Worm (Caenorhabditis elegans) whole organism, L4 larva: Measurements from ENCODE around the gene hlh-6.
A peak's percentile ranks its signal among the peaks of the same experiment; 100 is the strongest.

Source experiments
- F26F4.8 ChIP-seq: fragments of 200-800 bp; sonication (Bioruptor generic); conservative IDR thresholded peaks from 2 replicates; pipeline ENCODE4 v1.3.6; 2022; ENCODE audit warnings: missing genetic modification characterization, missing compliant biosample characterization
- F44E2.7 ChIP-seq: fragments of 200-800 bp; sonication (Bioruptor generic); IDR thresholded peaks from 2 replicates; pipeline ENCODE4 v2.1.2; 2022; ENCODE audit warnings: missing genetic modification characterization, missing compliant biosample characterization
- F49E8.2 ChIP-seq: sonication (generic microtip); optimal IDR thresholded peaks from 2 replicates; lab custom pipeline; 2016; ENCODE audit warnings: missing compliant biosample characterization, mild to moderate bottlenecking, missing genetic modification characterization, borderline replicate concordance
- R02D3.7 ChIP-seq: fragments of 150-350 bp; sonication (generic microtip); optimal IDR thresholded peaks from 3 replicates; lab custom pipeline; 2014; ENCODE audit warnings: missing biosample characterization, missing genetic modification characterization
- T20F7.1 ChIP-seq: fragments of 200-800 bp; sonication (Bioruptor generic); optimal IDR thresholded peaks from 2 replicates; lab custom pipeline; 2018; ENCODE audit warnings: mild to moderate bottlenecking, missing genetic modification characterization, missing compliant biosample characterization
- Y48G9A.11 ChIP-seq: fragments of 200-800 bp; sonication (Bioruptor generic); IDR thresholded peaks from 2 replicates; pipeline ENCODE4 v1.3.6; 2022; ENCODE audit warnings: missing genetic modification reagents, missing genetic modification characterization, missing compliant biosample characterization
- Y5F2A.4 ChIP-seq: fragments of 200-800 bp; sonication (Bioruptor generic); optimal IDR thresholded peaks from 2 replicates; lab custom pipeline; 2018; ENCODE audit warnings: mild to moderate bottlenecking, missing genetic modification characterization, missing compliant biosample characterization
- ZK337.2 ChIP-seq: fragments of 200-800 bp; sonication (Bioruptor generic); IDR thresholded peaks from 2 replicates; pipeline ENCODE4 v1.3.6; 2022; ENCODE audit warnings: missing genetic modification reagents, missing genetic modification characterization, missing compliant biosample characterization
- ama-1 ChIP-seq: fragments of 150-350 bp; optimal IDR thresholded peaks from 2 replicates; lab custom pipeline; 2014; ENCODE audit warnings: inconsistent platforms, mixed read lengths
- ctbp-1 ChIP-seq: fragments of 200-800 bp; sonication (Bioruptor generic); IDR thresholded peaks from 2 replicates; pipeline ENCODE4 v1.3.6; 2022; ENCODE audit warnings: missing genetic modification reagents, missing genetic modification characterization, missing compliant biosample characterization
- daf-12 ChIP-seq: fragments of 150-350 bp; optimal IDR thresholded peaks from 2 replicates; lab custom pipeline; 2014; ENCODE audit warnings: missing biosample characterization, missing genetic modification reagents, missing genetic modification characterization
- daf-16 ChIP-seq, 3 experiments: sonication (generic microtip); optimal IDR thresholded peaks; 2 replicates each; lab custom pipeline; 2016 to 2017; ENCODE audit warnings: missing genetic modification characterization in 3 of 3, missing genetic modification reagents in 3 of 3, mild to moderate bottlenecking in 2 of 3, missing compliant biosample characterization in 2 of 3, missing biosample characterization in 1 of 3, moderate library complexity in 1 of 3
- dmd-6 ChIP-seq: fragments of 200-800 bp; sonication (Bioruptor generic); IDR thresholded peaks from 2 replicates; pipeline ENCODE4 v1.3.6; 2022; ENCODE audit warnings: missing genetic modification reagents, missing genetic modification characterization, missing compliant biosample characterization
- dmd-9 ChIP-seq: fragments of 200-800 bp; sonication (Bioruptor generic); IDR thresholded peaks from 2 replicates; pipeline ENCODE4 v1.3.6; 2022; ENCODE audit warnings: missing genetic modification reagents, missing genetic modification characterization, missing compliant biosample characterization
- dve-1 ChIP-seq: sonication (generic microtip); optimal IDR thresholded peaks from 2 replicates; lab custom pipeline; 2017; ENCODE audit warnings: antibody characterized with exemption, mild to moderate bottlenecking, missing genetic modification characterization, missing compliant biosample characterization; ENCODE audit not compliant: insufficient read depth
- egl-43 ChIP-seq: fragments of 200-800 bp; sonication (Bioruptor generic); IDR thresholded peaks from 2 replicates; pipeline ENCODE4 v1.3.6; 2022; ENCODE audit warnings: missing genetic modification reagents, missing genetic modification characterization, missing compliant biosample characterization
- hif-1 ChIP-seq, 2 experiments: sonication (generic microtip); optimal IDR thresholded peaks; 2 replicates each; lab custom pipeline; 2016 to 2017; ENCODE audit warnings: missing compliant biosample characterization in 2 of 2, missing genetic modification characterization in 2 of 2, missing genetic modification reagents in 2 of 2, missing genotype in 2 of 2, mild to moderate bottlenecking in 1 of 2
- hlh-11 ChIP-seq: fragments of 200-800 bp; sonication (Bioruptor generic); optimal IDR thresholded peaks from 2 replicates; lab custom pipeline; 2018; ENCODE audit warnings: mild to moderate bottlenecking, missing genetic modification characterization, missing compliant biosample characterization
- hlh-30 ChIP-seq: sonication (generic microtip); optimal IDR thresholded peaks from 2 replicates; lab custom pipeline; 2017; ENCODE audit warnings: antibody characterized with exemption, mild to moderate bottlenecking, missing genetic modification characterization, missing compliant biosample characterization; ENCODE audit not compliant: insufficient read depth
- lin-1 ChIP-seq: fragments of 200-800 bp; sonication (Bioruptor generic); IDR thresholded peaks from 2 replicates; pipeline ENCODE4 v1.3.6; 2022; ENCODE audit warnings: missing genetic modification reagents, missing genetic modification characterization, missing compliant biosample characterization
- lin-38 ChIP-seq: fragments of 200-800 bp; sonication (Bioruptor generic); IDR thresholded peaks from 2 replicates; pipeline ENCODE4 v1.3.6; 2022; ENCODE audit warnings: missing genetic modification reagents, missing genetic modification characterization, missing compliant biosample characterization
- lin-39 ChIP-seq: fragments of 150-350 bp; optimal IDR thresholded peaks from 2 replicates; lab custom pipeline; 2014; ENCODE audit warnings: missing biosample characterization, missing genetic modification reagents, missing genetic modification characterization
- lsy-2 ChIP-seq, 2 experiments: fragments of 150-350 bp in 1 of 2; sonication (generic microtip) in 1 of 2; optimal IDR thresholded peaks; 2 replicates each; lab custom pipeline; 2014 to 2017; ENCODE audit warnings: missing biosample characterization in 2 of 2, missing genetic modification characterization in 2 of 2
- madf-5 ChIP-seq, 2 experiments: fragments of 200-800 bp; sonication (Bioruptor generic); IDR thresholded peaks; 2 replicates each; pipeline ENCODE4 v1.3.6; 2022; ENCODE audit warnings: missing compliant biosample characterization in 2 of 2, missing genetic modification characterization in 2 of 2
- mdl-1 ChIP-seq, 2 experiments: fragments of 150-350 bp in 1 of 2; sonication (generic microtip) in 1 of 2; optimal IDR thresholded peaks; 2 replicates each; lab custom pipeline; 2014 to 2017; ENCODE audit warnings: missing biosample characterization in 2 of 2, missing genetic modification characterization in 2 of 2
- mep-1 ChIP-seq: fragments of 150-350 bp; sonication (generic microtip); optimal IDR thresholded peaks from 3 replicates; lab custom pipeline; 2014; ENCODE audit warnings: missing biosample characterization, missing genetic modification characterization
- mes-2 ChIP-seq: sonication (generic microtip); optimal IDR thresholded peaks from 2 replicates; lab custom pipeline; 2016; ENCODE audit warnings: missing genotype, mild to moderate bottlenecking, missing genetic modification characterization, missing compliant biosample characterization; ENCODE audit not compliant: poor library complexity, severe bottlenecking
- mxl-2 ChIP-seq: fragments of 200-800 bp; sonication (Bioruptor generic); conservative IDR thresholded peaks from 2 replicates; pipeline ENCODE4 v1.3.6; 2022; ENCODE audit warnings: missing genetic modification reagents, missing genetic modification characterization, missing compliant biosample characterization
- nhr-102 ChIP-seq: sonication (generic microtip); optimal IDR thresholded peaks from 2 replicates; lab custom pipeline; 2016; ENCODE audit warnings: mild to moderate bottlenecking, missing genetic modification characterization, moderate library complexity, missing compliant biosample characterization
- nhr-11 ChIP-seq: fragments of 150-350 bp; optimal IDR thresholded peaks from 2 replicates; lab custom pipeline; 2014; ENCODE audit warnings: missing biosample characterization, missing genetic modification characterization
- nhr-28 ChIP-seq: fragments of 150-350 bp; optimal IDR thresholded peaks from 2 replicates; lab custom pipeline; 2014; ENCODE audit warnings: missing biosample characterization, missing genetic modification characterization
- nhr-41 ChIP-seq: fragments of 200-800 bp; sonication (Bioruptor generic); IDR thresholded peaks from 2 replicates; pipeline ENCODE4 v1.3.6; 2022; ENCODE audit warnings: missing genetic modification reagents, missing genetic modification characterization, missing compliant biosample characterization
- nhr-42 ChIP-seq: fragments of 200-800 bp; sonication (Bioruptor generic); IDR thresholded peaks from 2 replicates; pipeline ENCODE4 v1.3.6; 2022; ENCODE audit warnings: missing genetic modification characterization, missing compliant biosample characterization
- nhr-6 ChIP-seq: fragments of 150-350 bp; optimal IDR thresholded peaks from 2 replicates; lab custom pipeline; 2014; ENCODE audit warnings: missing biosample characterization, missing genetic modification characterization
- nhr-76 ChIP-seq: fragments of 150-350 bp; optimal IDR thresholded peaks from 2 replicates; lab custom pipeline; 2014; ENCODE audit warnings: missing biosample characterization, missing genetic modification characterization
- nhr-77 ChIP-seq: fragments of 150-350 bp; optimal IDR thresholded peaks from 2 replicates; lab custom pipeline; 2014; ENCODE audit warnings: missing biosample characterization, missing genetic modification characterization
- pha-4 ChIP-seq, 2 experiments: fragments of 150-350 bp in 1 of 2; fragments of 200-800 bp in 1 of 2; sonication (Bioruptor generic) in 1 of 2; IDR thresholded peaks in 1 of 2; optimal IDR thresholded peaks in 1 of 2; 2 replicates each; pipeline versions ENCODE4 v1.3.6 to Lab custom; 2014 to 2022; ENCODE audit warnings: missing genetic modification characterization in 2 of 2, missing genetic modification reagents in 2 of 2, missing biosample characterization in 1 of 2, missing compliant biosample characterization in 1 of 2
- saeg-2 ChIP-seq: fragments of 200-800 bp; sonication (Bioruptor generic); IDR thresholded peaks from 2 replicates; pipeline ENCODE4 v1.3.6; 2022; ENCODE audit warnings: missing genetic modification reagents, missing genetic modification characterization, missing compliant biosample characterization
- spr-3 ChIP-seq: fragments of 200-800 bp; sonication (Bioruptor generic); optimal IDR thresholded peaks from 2 replicates; lab custom pipeline; 2018; ENCODE audit warnings: mild to moderate bottlenecking, missing genetic modification characterization, missing compliant biosample characterization
- tra-1 ChIP-seq: fragments of 200-800 bp; sonication (Bioruptor generic); IDR thresholded peaks from 2 replicates; pipeline ENCODE4 v1.3.6; 2022; ENCODE audit warnings: missing genetic modification reagents, missing genetic modification characterization, missing compliant biosample characterization
- unc-39 ChIP-seq: sonication (generic microtip); optimal IDR thresholded peaks from 2 replicates; lab custom pipeline; 2017; ENCODE audit warnings: missing biosample characterization, missing genetic modification characterization
- unc-62 ChIP-seq, 3 experiments: fragments of 150-350 bp in 1 of 3; sonication (generic microtip); optimal IDR thresholded peaks in 2 of 3; peaks in 1 of 3; 1 replicate in 1 of 3; 2 replicates in 2 of 3; lab custom pipeline; 2014 to 2017; ENCODE audit warnings: missing biosample characterization in 3 of 3, missing genetic modification characterization in 3 of 3, missing genetic modification reagents in 3 of 3, missing genotype in 1 of 3
- vab-7 ChIP-seq: fragments of 200-800 bp; sonication (Bioruptor generic); IDR thresholded peaks from 2 replicates; pipeline ENCODE4 v1.3.6; 2022; ENCODE audit warnings: missing genetic modification reagents, missing genetic modification characterization, missing compliant biosample characterization
- zfp-2 ChIP-seq: sonication (generic microtip); optimal IDR thresholded peaks from 2 replicates; lab custom pipeline; 2016; ENCODE audit warnings: mild to moderate bottlenecking, missing genetic modification characterization, missing compliant biosample characterization
- ztf-11 ChIP-seq: fragments of 150-350 bp; optimal IDR thresholded peaks from 2 replicates; lab custom pipeline; 2014; ENCODE audit warnings: missing biosample characterization, missing genetic modification characterization

The hlh-6 gene

ce11 chrII:9621913-9622348 is 7.3 kb upstream of the hlh-6 start (continued):
- TF ChIP-seq hif-1 (tag; optimal IDR thresholded peaks at IDR 0.05; lab: Kevin White, UChicago): peak in 1 of 2 experiments; percentile 12
- no peak for TF ChIP-seq Y48G9A.11
- peak; percentile 56 for TF ChIP-seq T20F7.1
- TF ChIP-seq lin-1 (GFP tag; lab: Robert Waterston, UW): peak; percentile 28; the same call in 1 of the 2 replicates
- TF ChIP-seq ctbp-1 (GFP tag; lab: Robert Waterston, UW): no peak
- no peak for TF ChIP-seq spr-3 (GFP tag; lab: Kevin White, UChicago)
- peak; percentile 1 for TF ChIP-seq nhr-102
- peak; percentile 63 for TF ChIP-seq dve-1 (tag; lab: Kevin White, UChicago)
- peak; percentile 12 for TF ChIP-seq mes-2 (tag; lab: Kevin White, UChicago)
- no peak for TF ChIP-seq lsy-2 (tag; optimal IDR thresholded peaks at IDR 0.05; lab: Kevin White, UChicago)
- TF ChIP-seq F49E8.2: no peak
- peak in 1 of 2 experiments; percentile 34 for TF ChIP-seq daf-16 (GFP tag; optimal IDR thresholded peaks at IDR 0.05; lab: Kevin White, UChicago)
- TF ChIP-seq daf-16 (tag; optimal IDR thresholded peaks at IDR 0.05; lab: Kevin White, UChicago): peak; percentile 29
- peak; percentile 22 for TF ChIP-seq nhr-11 (tag; lab: Kevin White, UChicago)
- no peak for TF ChIP-seq ZK337.2 (GFP tag; lab: Robert Waterston, UW)
- no peak for TF ChIP-seq ama-1
- TF ChIP-seq tra-1 (GFP tag; lab: Robert Waterston, UW): peak; percentile 52
- no peak for TF ChIP-seq R02D3.7
- TF ChIP-seq unc-62 (GFP tag; optimal IDR thresholded peaks at IDR 0.05 in 1 of 2; lab: Kevin White, UChicago): peak in 1 of 2 experiments; percentile 61
- no peak for TF ChIP-seq unc-62 (tag; optimal IDR thresholded peaks at IDR 0.05; lab: Kevin White, UChicago)
- TF ChIP-seq unc-39 (tag; lab: Kevin White, UChicago): no peak

ce11 chrII:9621121-9621520 is 6.5 kb upstream of the hlh-6 start:
- TF ChIP-seq vab-7 (GFP tag; lab: Robert Waterston, UW) (no peak), hlh-11 (tag; lab: Kevin White, UChicago) (peak; percentile 60), F44E2.7 (no peak), R02D3.7 (no peak), madf-5 (GFP tag; IDR thresholded peaks at IDR 0.05; lab: Robert Waterston, UW) (no peak), lin-1 (GFP tag; lab: Robert Waterston, UW) (no peak), nhr-77 (tag; lab: Kevin White, UChicago) (no peak), dmd-6 (GFP tag; lab: Robert Waterston, UW) (peak; percentile 16; the same call in 1 of the 2 replicates), dve-1 (tag; lab: Kevin White, UChicago) (no peak), lin-39 (no peak), hlh-30 (tag; lab: Kevin White, UChicago) (peak; percentile 19), ztf-11 (tag; lab: Kevin White, UChicago) (no peak), daf-16 (GFP tag; optimal IDR thresholded peaks at IDR 0.05; lab: Kevin White, UChicago) (peak in 1 of 2 experiments; percentile 50), daf-16 (tag; optimal IDR thresholded peaks at IDR 0.05; lab: Kevin White, UChicago) (no peak), nhr-76 (tag; lab: Kevin White, UChicago) (no peak), unc-62 (GFP tag; optimal IDR thresholded peaks at IDR 0.05 in 1 of 2; lab: Kevin White, UChicago) (peak in 1 of 2 experiments; percentile 71), unc-62 (tag; optimal IDR thresholded peaks at IDR 0.05; lab: Kevin White, UChicago) (no peak), nhr-41 (GFP tag; lab: Robert Waterston, UW) (no peak), zfp-2 (tag; lab: Kevin White, UChicago) (no peak), nhr-6 (peak; percentile 7), mep-1 (tag; lab: Kevin White, UChicago) (no peak), mxl-2 (GFP tag; lab: Robert Waterston, UW) (no peak), mdl-1 (tag; optimal IDR thresholded peaks at IDR 0.05; lab: Kevin White, UChicago) (peak in 1 of 2 experiments; percentile 11), pha-4 (GFP tag; IDR thresholded peaks at IDR 0.05; lab: Robert Waterston, UW) (no peak; the same call in none of the 2 replicates), pha-4 (tag; optimal IDR thresholded peaks at IDR 0.05; lab: Kevin White, UChicago) (peak; percentile 37), Y5F2A.4 (GFP tag; lab: Kevin White, UChicago) (no peak), tra-1 (GFP tag; lab: Robert Waterston, UW) (no peak), lin-38 (no peak), nhr-11 (tag; lab: Kevin White, UChicago) (peak; percentile 67), nhr-42 (no peak), saeg-2 (GFP tag; lab: Robert Waterston, UW) (no peak), F26F4.8 (GFP tag; lab: Robert Waterston, UW) (no peak), daf-12 (tag; lab: Kevin White, UChicago) (no peak), dmd-9 (no peak), ama-1 (peak; percentile 26), nhr-28 (tag; lab: Kevin White, UChicago) (peak; percentile 37), egl-43 (GFP tag; lab: Robert Waterston, UW) (peak; percentile 57; the same call in 1 of the 2 replicates), mes-2 (tag; lab: Kevin White, UChicago) (no peak)
